Worm (Caenorhabditis elegans): ENCODE data around the gene nduc-2.

Gene nduc-2

DNA sequence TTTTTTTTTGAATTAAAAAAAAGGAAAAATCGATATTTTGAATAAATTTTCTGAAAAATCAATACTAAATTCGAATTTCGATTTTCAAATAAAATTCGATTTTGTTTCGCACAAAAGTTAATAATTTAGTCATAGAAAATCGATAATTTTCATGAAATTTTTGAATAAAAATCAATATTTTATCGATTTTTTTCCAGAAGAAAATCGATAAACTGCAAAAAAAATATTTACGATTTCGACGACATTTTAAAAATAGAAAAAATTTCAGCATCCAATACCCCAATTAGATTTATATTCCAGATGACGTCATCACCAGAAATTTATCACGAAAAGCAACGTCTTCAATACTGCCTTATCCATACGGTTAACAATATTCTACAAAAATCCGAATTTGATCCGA lies 49.7 kb downstream of the nduc-2 start, which contains the start of gene josd-1:
Gene josd-1, plus strand, starts transcription at position 301 of the 400 bp plus-strand sequence.
- no peak for TF ChIP-seq lin-15B (tag; optimal IDR thresholded peaks at IDR 0.05)
- TF ChIP-seq swsn-7 (tag; optimal IDR thresholded peaks at IDR 0.05) = no peak
- TF ChIP-seq nhr-12 (tag; optimal IDR thresholded peaks at IDR 0.05) = no peak
- TF ChIP-seq vab-15 (tag; optimal IDR thresholded peaks at IDR 0.05) = no peak
- TF ChIP-seq zag-1 (tag; optimal IDR thresholded peaks at IDR 0.05) = no peak

- 0 out of 2 replicates have a peak, but pooled peaks have one; percentile 14 for TF ChIP-seq grh-1 (GFP tag; IDR thresholded peaks at IDR 0.05)
These were observed 50.2 kb downstream of the nduc-2 start for ce11 chrIII:2836742-2837416.
